Fruit fly (Drosophila melanogaster): ENCODE results near the gene CG11668.
A peak's percentile ranks its signal among the peaks of the same experiment; 100 is the strongest.

The CG11668 gene

DNA sequence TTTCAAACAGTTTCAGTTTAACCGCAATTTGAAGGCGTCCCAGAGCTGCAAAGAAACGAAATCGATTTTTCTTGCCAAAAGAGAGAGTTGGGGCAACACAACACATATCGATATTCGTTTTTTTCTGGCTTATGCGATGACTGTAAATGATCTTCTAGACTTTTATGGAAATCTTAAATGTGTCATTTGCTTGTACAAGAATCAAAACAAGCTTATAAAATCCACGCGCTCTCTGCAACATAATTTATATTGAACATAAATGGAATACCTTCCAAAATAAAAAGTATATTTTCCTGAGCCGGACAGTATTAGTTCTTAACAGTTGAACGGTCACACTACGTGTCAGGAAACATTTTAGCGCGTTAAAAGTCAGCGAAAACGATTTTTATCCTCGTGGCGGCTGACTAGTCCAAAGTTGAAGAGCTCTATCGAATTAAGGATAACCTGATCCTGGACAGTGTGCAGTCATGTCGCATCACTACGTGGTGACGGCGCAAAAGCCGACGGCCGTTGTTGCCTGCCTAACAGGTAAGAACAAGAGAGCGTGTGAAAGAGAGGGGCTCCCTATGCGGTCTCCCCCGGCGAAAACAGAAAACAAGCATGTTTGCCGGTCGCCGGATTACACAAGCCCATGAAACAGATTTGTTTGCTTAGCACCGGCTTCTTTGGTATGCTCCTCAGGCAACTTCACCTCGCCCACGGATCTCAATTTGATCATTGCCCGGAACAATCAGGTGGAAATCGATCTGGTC, 13.9 kb downstream of the CG11668 start, which contains the start of gene pic:
TSS of gene pic (plus strand) at position 304 of the 752 bp plus-strand sequence.
- peak; percentile 34 for TF ChIP-seq CG14711 (tag; optimal IDR thresholded peaks at IDR 0.05)
- peak; percentile 28 for TF ChIP-seq Crg-1 (GFP tag; optimal IDR thresholded peaks at IDR 0.05)
- TF ChIP-seq CG1620 (GFP tag; optimal IDR thresholded peaks at IDR 0.05), result no peak
- peak; percentile 2 for TF ChIP-seq pad (GFP tag; optimal IDR thresholded peaks at IDR 0.05)
- TF ChIP-seq Mnt (GFP tag; optimal IDR thresholded peaks at IDR 0.05), result peak; percentile 11
- TF ChIP-seq tj (GFP tag; optimal IDR thresholded peaks at IDR 0.05), result peak; percentile 1
- TF ChIP-seq bab1 (GFP tag; optimal IDR thresholded peaks at IDR 0.05), result peak; percentile 78
- no peak for TF ChIP-seq toe (GFP tag; optimal IDR thresholded peaks at IDR 0.05)

- TF ChIP-seq toe (GFP tag; optimal IDR thresholded peaks at IDR 0.05) (no peak), CG33017 (tag; optimal IDR thresholded peaks at IDR 0.05) (no peak), CG7101 (tag; optimal IDR thresholded peaks at IDR 0.05) (no peak), CG14711 (tag; optimal IDR thresholded peaks at IDR 0.05) (no peak), CG7045 (GFP tag; optimal IDR thresholded peaks at IDR 0.05) (no peak), tj (GFP tag; optimal IDR thresholded peaks at IDR 0.05) (no peak), Mnt (GFP tag; optimal IDR thresholded peaks at IDR 0.05) (no peak), CG11617 (GFP tag; optimal IDR thresholded peaks at IDR 0.05) (no peak), bab1 (GFP tag; optimal IDR thresholded peaks at IDR 0.05) (no peak), Hr96 (GFP tag; optimal IDR thresholded peaks at IDR 0.05) (no peak), CG12768 (GFP tag; optimal IDR thresholded peaks at IDR 0.05) (no peak), ovo (GFP tag; optimal IDR thresholded peaks at IDR 0.05) (no peak), Clk (GFP tag; optimal IDR thresholded peaks at IDR 0.05) (no peak), CG1620 (GFP tag; optimal IDR thresholded peaks at IDR 0.05) (no peak)
Measured at dm6 chr3R:13056553-13056952, 18.4 kb downstream of the CG11668 start.

dm6 chr3R:13057121-13057805, 19.1 kb downstream of the CG11668 start, which contains the start of gene sim:
TSS of gene sim (plus strand) at chr3R:13057755.
- no peak for TF ChIP-seq tj (GFP tag; optimal IDR thresholded peaks at IDR 0.05)
- no peak for TF ChIP-seq Crg-1 (GFP tag; optimal IDR thresholded peaks at IDR 0.05)
- TF ChIP-seq ovo (GFP tag; optimal IDR thresholded peaks at IDR 0.05), result no peak
- no peak for TF ChIP-seq kay (GFP tag; ENCODE audit: borderline replicate concordance)
- TF ChIP-seq cic (GFP tag; optimal IDR thresholded peaks at IDR 0.05), result no peak
- TF ChIP-seq CG7101 (tag; optimal IDR thresholded peaks at IDR 0.05), result no peak
- TF ChIP-seq CG7045 (GFP tag; optimal IDR thresholded peaks at IDR 0.05), result no peak

dm6 chr3R:13063746-13064592, 25.8 kb downstream of the CG11668 start:
- TF ChIP-seq CG7101 (tag; optimal IDR thresholded peaks at IDR 0.05) (no peak), bab1 (GFP tag; optimal IDR thresholded peaks at IDR 0.05) (no peak), cnc (optimal IDR thresholded peaks at IDR 0.05) (no peak), tj (GFP tag; optimal IDR thresholded peaks at IDR 0.05) (no peak), toe (GFP tag; optimal IDR thresholded peaks at IDR 0.05) (no peak), CG1620 (GFP tag; optimal IDR thresholded peaks at IDR 0.05) (no peak)

- TF ChIP-seq kay (GFP tag; ENCODE audit: borderline replicate concordance) (no peak), Hr96 (GFP tag; optimal IDR thresholded peaks at IDR 0.05) (no peak), tj (GFP tag; optimal IDR thresholded peaks at IDR 0.05) (no peak), Crg-1 (GFP tag; optimal IDR thresholded peaks at IDR 0.05) (no peak), CG33017 (tag; optimal IDR thresholded peaks at IDR 0.05) (no peak), CG14711 (tag; optimal IDR thresholded peaks at IDR 0.05) (no peak), cnc (optimal IDR thresholded peaks at IDR 0.05) (no peak), CG7101 (tag; optimal IDR thresholded peaks at IDR 0.05) (no peak)
Measured at dm6 chr3R:13065180-13065757, 27.1 kb downstream of the CG11668 start.

DNA sequence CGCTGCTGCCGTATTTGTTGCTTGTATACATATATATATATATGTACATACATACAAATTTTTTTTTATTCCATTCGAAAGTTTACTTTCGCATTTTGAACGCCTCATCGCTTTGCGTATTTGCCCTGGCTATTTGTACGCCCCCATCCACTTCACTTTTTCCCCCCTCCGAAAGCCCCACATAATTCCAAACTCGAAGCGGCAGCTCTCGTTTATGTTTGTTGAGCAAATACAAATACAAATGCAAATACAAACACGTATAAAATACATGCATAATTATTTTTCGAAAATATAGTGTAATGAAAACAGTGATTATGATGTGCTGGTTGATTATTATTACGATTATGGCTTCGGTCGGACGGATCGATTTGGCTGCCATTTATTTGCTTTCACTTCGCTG, 29.8 kb downstream of the CG11668 start:
- TF ChIP-seq CG14711 (tag; optimal IDR thresholded peaks at IDR 0.05) (peak; percentile 40), cnc (optimal IDR thresholded peaks at IDR 0.05) (no peak), CG11617 (GFP tag; optimal IDR thresholded peaks at IDR 0.05) (no peak), CG7101 (tag; optimal IDR thresholded peaks at IDR 0.05) (peak; percentile 62), pad (GFP tag; optimal IDR thresholded peaks at IDR 0.05) (peak; percentile 6), Hr96 (GFP tag; optimal IDR thresholded peaks at IDR 0.05) (no peak), Mnt (GFP tag; optimal IDR thresholded peaks at IDR 0.05) (no peak), kay (GFP tag; ENCODE audit: borderline replicate concordance) (peak; percentile 74), CG1620 (GFP tag; optimal IDR thresholded peaks at IDR 0.05) (no peak), CG7045 (GFP tag; optimal IDR thresholded peaks at IDR 0.05) (no peak), CG12768 (GFP tag; optimal IDR thresholded peaks at IDR 0.05) (no peak)

Data from whole organism, adult.